Worm (Caenorhabditis elegans) whole organism, L1 larva: ENCODE results near the gene F17C8.3.
"Not testable (repeated sequence)": the region's sequence is repeated elsewhere in the genome, so short reads cannot be mapped to it uniquely, and the experiment has no call there.

Experiments
- F16B12.6 ChIP-seq: fragments of 150-350 bp; optimal IDR thresholded peaks from 2 replicates; lab custom pipeline; 2014; ENCODE audit warnings: missing biosample characterization, missing genetic modification characterization
- Y116A8C.19 ChIP-seq: sonication (generic microtip); optimal IDR thresholded peaks from 2 replicates; lab custom pipeline; 2016; ENCODE audit warnings: missing compliant biosample characterization, missing genetic modification characterization, borderline replicate concordance
- blmp-1 ChIP-seq: fragments of 150-350 bp; optimal IDR thresholded peaks from 2 replicates; lab custom pipeline; 2014; ENCODE audit warnings: missing biosample characterization, missing genetic modification characterization
- efl-1 ChIP-seq, 4 experiments: fragments of 150-350 bp; optimal IDR thresholded peaks in 3 of 4; peaks in 1 of 4; 1 replicate in 1 of 4; 2 replicates in 3 of 4; lab custom pipeline; 2014; ENCODE audit warnings: missing biosample characterization in 2 of 4, missing genetic modification characterization in 2 of 4, missing genetic modification reagents in 2 of 4
- elt-2 ChIP-seq: sonication (generic microtip); optimal IDR thresholded peaks from 2 replicates; lab custom pipeline; 2016; ENCODE audit warnings: missing genetic modification characterization, mild to moderate bottlenecking, inconsistent platforms, missing compliant biosample characterization, missing genetic modification reagents
- fos-1 ChIP-seq: fragments of 150-350 bp; optimal IDR thresholded peaks from 2 replicates; lab custom pipeline; 2014; ENCODE audit warnings: missing biosample characterization, missing genetic modification characterization
- jun-1 ChIP-seq: fragments of 150-350 bp; optimal IDR thresholded peaks from 2 replicates; lab custom pipeline; 2014; ENCODE audit warnings: missing biosample characterization, missing genetic modification reagents, missing genetic modification characterization
- lin-39 ChIP-seq: fragments of 150-350 bp; optimal IDR thresholded peaks from 2 replicates; lab custom pipeline; 2014; ENCODE audit warnings: missing biosample characterization, missing genetic modification reagents, missing genetic modification characterization
- lsy-2 ChIP-seq, 2 experiments: fragments of 150-350 bp; optimal IDR thresholded peaks; 2 replicates each; lab custom pipeline; 2014; ENCODE audit warnings: missing biosample characterization in 2 of 2, missing genetic modification characterization in 2 of 2
- mdl-1 ChIP-seq, 2 experiments: fragments of 150-350 bp; optimal IDR thresholded peaks; 2 replicates each; lab custom pipeline; 2014 to 2017; ENCODE audit warnings: missing biosample characterization in 2 of 2, missing genetic modification characterization in 2 of 2, inconsistent platforms in 1 of 2
- nhr-71 ChIP-seq: sonication (generic microtip); optimal IDR thresholded peaks from 2 replicates; lab custom pipeline; 2016; ENCODE audit warnings: mild to moderate bottlenecking, missing genetic modification characterization, moderate library complexity, missing compliant biosample characterization
- nhr-77 ChIP-seq: fragments of 150-350 bp; optimal IDR thresholded peaks from 2 replicates; lab custom pipeline; 2014; ENCODE audit warnings: missing biosample characterization, missing genetic modification characterization
- nhr-85 ChIP-seq: sonication (generic microtip); peaks from one replicate; lab custom pipeline; 2016; ENCODE audit warnings: missing genetic modification characterization, inconsistent platforms, missing compliant biosample characterization
- pqm-1 ChIP-seq: sonication (generic microtip); optimal IDR thresholded peaks from 3 replicates; lab custom pipeline; 2017; ENCODE audit warnings: missing biosample characterization, missing genetic modification characterization
- snpc-4 ChIP-seq: fragments of 150-350 bp; optimal IDR thresholded peaks from 2 replicates; lab custom pipeline; 2014; ENCODE audit warnings: missing biosample characterization, missing genetic modification characterization
- snu-23 ChIP-seq: sonication (generic microtip); optimal IDR thresholded peaks from 2 replicates; lab custom pipeline; 2016; ENCODE audit warnings: missing genetic modification characterization, missing compliant biosample characterization
- tbx-2 ChIP-seq: sonication (generic microtip); optimal IDR thresholded peaks from 2 replicates; lab custom pipeline; 2016; ENCODE audit warnings: missing genetic modification characterization, missing compliant biosample characterization
- unc-62 ChIP-seq: fragments of 150-350 bp; optimal IDR thresholded peaks from 2 replicates; lab custom pipeline; 2014; ENCODE audit warnings: missing biosample characterization, missing genetic modification reagents, missing genetic modification characterization
- zag-1 ChIP-seq: fragments of 150-350 bp; optimal IDR thresholded peaks from 2 replicates; lab custom pipeline; 2014; ENCODE audit warnings: missing biosample characterization, missing genetic modification characterization

F17C8.3 gene

ce11 chrIII:4778003-4778402, 46.3 kb downstream of the F17C8.3 start, which contains the start of gene B0393.7:
TSS of gene B0393.7 (minus strand) at chrIII:4778103.
- TF ChIP-seq snpc-4 (tag; lab: Kevin White, UChicago) (no peak), snu-23 (GFP tag; lab: Kevin White, UChicago) (no peak), unc-62 (GFP tag; lab: Kevin White, UChicago) (no peak), lin-39 (no peak), zag-1 (no peak), nhr-71 (no peak), lsy-2 (tag; optimal IDR thresholded peaks at IDR 0.05; lab: Kevin White, UChicago) (no peak)
- TF ChIP-seq, all 84 proteins: peak for 0

- TF ChIP-seq pqm-1 (tag; lab: Kevin White, UChicago) (no peak), blmp-1 (tag; lab: Kevin White, UChicago) (peak; percentile 53), fos-1 (tag; lab: Kevin White, UChicago) (no peak), tbx-2 (no peak), efl-1 (optimal IDR thresholded peaks at IDR 0.05; lab: Kevin White, UChicago) (no peak), efl-1 (GFP tag; optimal IDR thresholded peaks at IDR 0.05 in 1 of 2; lab: Kevin White, UChicago) (no peak), jun-1 (tag; lab: Kevin White, UChicago) (no peak), F16B12.6 (tag; lab: Kevin White, UChicago) (no peak), nhr-77 (no peak), Y116A8C.19 (tag; lab: Kevin White, UChicago) (no peak), elt-2 (tag; lab: Kevin White, UChicago) (peak; percentile 25)
These were observed 48.1 kb downstream of the F17C8.3 start, which contains the start of gene B0393.9 for ce11 chrIII:4779855-4780254. TSS of gene B0393.9 (minus strand) at chrIII:4780157.

ce11 chrIII:4781937-4782576, 50.3 kb downstream of the F17C8.3 start, which contains the start of the genes gex-5 and C38D4.10:
TSS of gene gex-5 (minus strand) at chrIII:4781987.
TSS of gene C38D4.10 (plus strand) at chrIII:4782526.
- not testable (repeated sequence) for TF ChIP-seq blmp-1 (tag; lab: Kevin White, UChicago); mdl-1 (tag; optimal IDR thresholded peaks at IDR 0.05; lab: Kevin White, UChicago); nhr-85 (tag; lab: Kevin White, UChicago)
